Worm (Caenorhabditis elegans) whole organism, L1 larva: ENCODE data around the gene emb-4.

ENCODE experiments used
- C34B4.2 ChIP-seq: sonication (generic microtip); optimal IDR thresholded peaks from 2 replicates; lab custom pipeline; 2017; ENCODE audit warnings: mild to moderate bottlenecking, missing genetic modification characterization, missing compliant biosample characterization
- ceh-8 ChIP-seq: fragments of 200-800 bp; sonication (Bioruptor generic); optimal IDR thresholded peaks from 2 replicates; lab custom pipeline; 2018; ENCODE audit warnings: mild to moderate bottlenecking, missing genetic modification characterization, moderate library complexity, missing compliant biosample characterization
- ceh-82 ChIP-seq, 3 experiments: fragments of 150-350 bp in 1 of 3; sonication (generic microtip) in 2 of 3; optimal IDR thresholded peaks; 2 replicates each; lab custom pipeline; 2014 to 2017; ENCODE audit warnings: missing biosample characterization in 3 of 3, missing genetic modification characterization in 3 of 3
- dsc-1 ChIP-seq: sonication (generic microtip); optimal IDR thresholded peaks from 2 replicates; lab custom pipeline; 2016; ENCODE audit warnings: mild to moderate bottlenecking, missing genetic modification characterization, missing compliant biosample characterization
- efl-1 ChIP-seq, 4 experiments: fragments of 150-350 bp; optimal IDR thresholded peaks in 3 of 4; peaks in 1 of 4; 1 replicate in 1 of 4; 2 replicates in 3 of 4; lab custom pipeline; 2014; ENCODE audit warnings: missing biosample characterization in 2 of 4, missing genetic modification characterization in 2 of 4, missing genetic modification reagents in 2 of 4
- efl-3 ChIP-seq: fragments of 200-800 bp; sonication (Bioruptor generic); optimal IDR thresholded peaks from 2 replicates; lab custom pipeline; 2018; ENCODE audit warnings: mild to moderate bottlenecking, missing genetic modification characterization, missing compliant biosample characterization
- egl-27 ChIP-seq, 2 experiments: fragments of 150-350 bp in 1 of 2; sonication (generic microtip); optimal IDR thresholded peaks; 3 replicates each; lab custom pipeline; 2017 to 2018; ENCODE audit warnings: missing biosample characterization in 2 of 2, missing genetic modification characterization in 2 of 2, missing genetic modification reagents in 2 of 2
- fkh-10 ChIP-seq: sonication (generic microtip); optimal IDR thresholded peaks from 2 replicates; lab custom pipeline; 2017; ENCODE audit warnings: missing biosample characterization, missing genetic modification reagents, missing genetic modification characterization
- fos-1 ChIP-seq: fragments of 150-350 bp; optimal IDR thresholded peaks from 2 replicates; lab custom pipeline; 2014; ENCODE audit warnings: missing biosample characterization, missing genetic modification characterization
- hlh-17 ChIP-seq: fragments of 200-800 bp; sonication (Bioruptor generic); optimal IDR thresholded peaks from 2 replicates; lab custom pipeline; 2018; ENCODE audit warnings: missing genetic modification characterization, mild to moderate bottlenecking, missing compliant biosample characterization, moderate library complexity, borderline replicate concordance
- hlh-4 ChIP-seq: sonication (generic microtip); optimal IDR thresholded peaks from 2 replicates; lab custom pipeline; 2016; ENCODE audit warnings: mild to moderate bottlenecking, missing genetic modification characterization, missing compliant biosample characterization
- irx-1 ChIP-seq: sonication (generic microtip); optimal IDR thresholded peaks from 2 replicates; lab custom pipeline; 2016; ENCODE audit warnings: missing genetic modification characterization, missing compliant biosample characterization
- isw-1 ChIP-seq: fragments of 200-800 bp; sonication (Bioruptor generic); IDR thresholded peaks from 2 replicates; pipeline ENCODE4 v1.3.6; 2022; ENCODE audit warnings: missing genetic modification characterization, missing compliant biosample characterization
- lin-13 ChIP-seq: fragments of 150-350 bp; optimal IDR thresholded peaks from 2 replicates; lab custom pipeline; 2014; ENCODE audit warnings: missing biosample characterization, missing genetic modification reagents, missing genetic modification characterization
- lin-15B ChIP-seq: fragments of 150-350 bp; sonication (generic microtip); optimal IDR thresholded peaks from 3 replicates; lab custom pipeline; 2014; ENCODE audit warnings: missing biosample characterization, missing genetic modification characterization
- lin-35 ChIP-seq, 2 experiments: fragments of 150-350 bp; optimal IDR thresholded peaks; 2 replicates each; lab custom pipeline; 2014; ENCODE audit warnings: missing biosample characterization in 2 of 2, missing genetic modification characterization in 2 of 2, missing genetic modification reagents in 2 of 2
- lin-39 ChIP-seq: fragments of 150-350 bp; optimal IDR thresholded peaks from 2 replicates; lab custom pipeline; 2014; ENCODE audit warnings: missing biosample characterization, missing genetic modification reagents, missing genetic modification characterization
- mdl-1 ChIP-seq, 2 experiments: fragments of 150-350 bp; optimal IDR thresholded peaks; 2 replicates each; lab custom pipeline; 2014 to 2017; ENCODE audit warnings: missing biosample characterization in 2 of 2, missing genetic modification characterization in 2 of 2, inconsistent platforms in 1 of 2
- nhr-12 ChIP-seq: sonication (generic microtip); optimal IDR thresholded peaks from 2 replicates; lab custom pipeline; 2017; ENCODE audit warnings: missing biosample characterization, missing genetic modification characterization
- nhr-20 ChIP-seq: sonication (generic microtip); optimal IDR thresholded peaks from 2 replicates; lab custom pipeline; 2016; ENCODE audit warnings: mild to moderate bottlenecking, missing genetic modification characterization, missing compliant biosample characterization
- nhr-237 ChIP-seq: fragments of 150-350 bp; optimal IDR thresholded peaks from 2 replicates; lab custom pipeline; 2014; ENCODE audit warnings: missing biosample characterization, missing genetic modification characterization
- nhr-71 ChIP-seq: sonication (generic microtip); optimal IDR thresholded peaks from 2 replicates; lab custom pipeline; 2016; ENCODE audit warnings: mild to moderate bottlenecking, missing genetic modification characterization, moderate library complexity, missing compliant biosample characterization
- nhr-84 ChIP-seq: sonication (generic microtip); optimal IDR thresholded peaks from 2 replicates; lab custom pipeline; 2017; ENCODE audit warnings: missing biosample characterization, missing genetic modification characterization
- nhr-85 ChIP-seq: sonication (generic microtip); peaks from one replicate; lab custom pipeline; 2016; ENCODE audit warnings: missing genetic modification characterization, inconsistent platforms, missing compliant biosample characterization
- nhr-90 ChIP-seq: sonication (generic microtip); optimal IDR thresholded peaks from 2 replicates; lab custom pipeline; 2016; ENCODE audit warnings: mild to moderate bottlenecking, missing genetic modification characterization, missing compliant biosample characterization; ENCODE audit not compliant: poor library complexity
- snu-23 ChIP-seq: sonication (generic microtip); optimal IDR thresholded peaks from 2 replicates; lab custom pipeline; 2016; ENCODE audit warnings: missing genetic modification characterization, missing compliant biosample characterization
- sox-4 ChIP-seq: sonication (generic microtip); optimal IDR thresholded peaks from 2 replicates; lab custom pipeline; 2016; ENCODE audit warnings: missing genetic modification characterization, missing compliant biosample characterization
- sup-37 ChIP-seq: fragments of 200-800 bp; sonication (Bioruptor generic); optimal IDR thresholded peaks from 2 replicates; lab custom pipeline; 2018; ENCODE audit warnings: mild to moderate bottlenecking, missing genetic modification characterization, missing compliant biosample characterization
- tbx-2 ChIP-seq: sonication (generic microtip); optimal IDR thresholded peaks from 2 replicates; lab custom pipeline; 2016; ENCODE audit warnings: missing genetic modification characterization, missing compliant biosample characterization
- unc-30 ChIP-seq: sonication (generic microtip); optimal IDR thresholded peaks from 2 replicates; lab custom pipeline; 2017; ENCODE audit warnings: missing biosample characterization, missing genetic modification characterization
- unc-62 ChIP-seq: fragments of 150-350 bp; optimal IDR thresholded peaks from 2 replicates; lab custom pipeline; 2014; ENCODE audit warnings: missing biosample characterization, missing genetic modification reagents, missing genetic modification characterization
- vab-15 ChIP-seq: sonication (generic microtip); optimal IDR thresholded peaks from 2 replicates; lab custom pipeline; 2017; ENCODE audit warnings: missing genotype, mild to moderate bottlenecking, missing genetic modification characterization, missing compliant biosample characterization
- xbp-1 ChIP-seq: sonication (generic microtip); optimal IDR thresholded peaks from 2 replicates; lab custom pipeline; 2016; ENCODE audit warnings: missing genetic modification characterization, missing compliant biosample characterization

Gene emb-4

DNA sequence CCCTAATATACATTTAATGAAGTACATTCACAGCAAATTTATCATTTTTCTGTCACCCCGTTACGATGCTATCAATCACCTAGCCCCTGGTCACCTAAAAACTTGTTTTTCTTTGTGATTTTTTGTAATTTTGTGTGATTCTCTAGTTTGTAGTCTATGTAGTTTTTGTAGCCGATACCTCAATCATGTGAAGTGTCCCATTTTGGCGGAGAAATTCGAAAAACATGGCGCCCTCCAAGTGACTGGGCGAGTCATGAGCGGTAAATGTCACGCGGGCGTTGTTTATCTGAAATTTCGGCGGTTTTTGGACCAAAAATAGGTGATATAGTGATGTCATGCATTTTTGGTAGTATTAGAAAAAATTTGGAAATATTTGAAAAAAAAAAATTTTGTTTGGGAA is 36.0 kb upstream of the emb-4 start:
- TF ChIP-seq nhr-20 (peak; percentile 34), lin-13 (GFP tag; lab: Kevin White, UChicago) (no peak), nhr-85 (peak; percentile 63), lin-35 (GFP tag; optimal IDR thresholded peaks at IDR 0.05; lab: Kevin White, UChicago) (peak in 1 of 2 experiments; percentile 15)

DNA sequence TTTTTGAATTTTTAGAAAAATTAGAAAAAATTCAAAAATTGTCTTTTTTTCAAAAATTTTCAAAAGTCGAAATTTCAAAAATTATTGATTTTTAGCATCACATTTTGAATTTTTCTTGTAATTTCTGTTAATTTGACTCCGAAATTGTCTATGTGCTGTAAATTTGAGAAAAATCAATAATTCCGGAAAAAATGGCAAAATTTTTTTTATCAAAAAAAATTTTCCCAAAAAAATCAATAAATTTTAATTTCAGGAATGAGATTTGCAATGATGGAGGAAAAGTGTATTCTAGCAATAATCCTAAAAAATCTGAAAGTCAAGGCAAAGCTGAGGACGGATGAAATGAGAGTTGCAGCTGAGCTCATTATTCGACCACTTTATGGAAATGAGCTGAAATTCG is 22.6 kb upstream of the emb-4 start:
- TF ChIP-seq hlh-4 (tag; lab: Kevin White, UChicago) (no peak), efl-1 (optimal IDR thresholded peaks at IDR 0.05; lab: Kevin White, UChicago) (no peak), efl-1 (GFP tag; optimal IDR thresholded peaks at IDR 0.05 in 1 of 2; lab: Kevin White, UChicago) (peak in 1 of 2 experiments; percentile 70)

DNA sequence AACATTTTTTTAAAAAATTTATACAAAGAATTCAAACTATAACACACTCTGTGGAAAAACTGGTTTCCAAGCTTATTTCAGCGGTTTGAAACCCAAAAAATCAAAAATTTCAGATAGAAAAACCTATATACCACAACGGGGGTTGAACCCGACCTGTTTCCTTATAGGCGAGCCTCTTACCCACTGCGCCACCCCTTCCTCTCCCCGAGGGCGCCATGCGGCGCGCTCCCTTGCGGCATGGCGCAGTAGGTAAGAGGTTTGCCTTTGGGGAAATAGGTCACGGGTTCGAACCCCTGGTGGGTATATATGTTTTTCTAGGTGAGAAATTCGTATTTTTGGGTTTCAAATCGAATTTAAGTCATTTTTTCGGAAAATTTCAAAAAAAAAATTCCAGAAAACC is 18.3 kb upstream of the emb-4 start:
- TF ChIP-seq nhr-20, result no peak
- no peak for TF ChIP-seq efl-1 (optimal IDR thresholded peaks at IDR 0.05; lab: Kevin White, UChicago)
- peak in 1 of 2 experiments; percentile 24 for TF ChIP-seq efl-1 (GFP tag; optimal IDR thresholded peaks at IDR 0.05 in 1 of 2; lab: Kevin White, UChicago)
- no peak for TF ChIP-seq nhr-237 (tag; lab: Kevin White, UChicago)

DNA sequence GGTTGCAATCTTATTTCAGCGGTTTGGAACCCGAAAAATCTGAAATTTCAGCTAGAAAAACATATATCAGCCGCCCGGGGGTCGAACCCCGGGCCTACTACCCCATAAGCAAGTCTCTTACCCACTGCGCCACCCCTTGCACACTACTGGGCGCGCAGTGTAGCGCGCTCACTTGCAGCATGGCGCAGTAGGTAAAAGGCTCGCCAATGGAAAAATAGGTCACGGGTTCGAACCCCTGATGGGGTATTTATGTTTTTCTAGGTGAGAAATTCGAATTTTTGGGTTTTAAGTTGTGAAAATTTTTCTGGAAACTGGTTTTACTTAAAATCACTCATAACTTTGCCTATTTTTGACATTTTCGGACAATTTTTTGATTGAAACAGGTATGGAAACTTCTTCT is 17.8 kb upstream of the emb-4 start:
- no peak for TF ChIP-seq unc-30 (tag; lab: Kevin White, UChicago)
- no peak for TF ChIP-seq nhr-20
- TF ChIP-seq fos-1 (tag; lab: Kevin White, UChicago), result no peak
- no peak for TF ChIP-seq lin-39
- no peak for TF ChIP-seq vab-15
- TF ChIP-seq hlh-17 (GFP tag; lab: Kevin White, UChicago), result no peak
- TF ChIP-seq dsc-1 (tag; lab: Kevin White, UChicago), result no peak
- no peak for TF ChIP-seq efl-1 (optimal IDR thresholded peaks at IDR 0.05; lab: Kevin White, UChicago)
- peak in 1 of 2 experiments; percentile 35 for TF ChIP-seq efl-1 (GFP tag; optimal IDR thresholded peaks at IDR 0.05 in 1 of 2; lab: Kevin White, UChicago)
- TF ChIP-seq, all 84 proteins: peak for 1

DNA sequence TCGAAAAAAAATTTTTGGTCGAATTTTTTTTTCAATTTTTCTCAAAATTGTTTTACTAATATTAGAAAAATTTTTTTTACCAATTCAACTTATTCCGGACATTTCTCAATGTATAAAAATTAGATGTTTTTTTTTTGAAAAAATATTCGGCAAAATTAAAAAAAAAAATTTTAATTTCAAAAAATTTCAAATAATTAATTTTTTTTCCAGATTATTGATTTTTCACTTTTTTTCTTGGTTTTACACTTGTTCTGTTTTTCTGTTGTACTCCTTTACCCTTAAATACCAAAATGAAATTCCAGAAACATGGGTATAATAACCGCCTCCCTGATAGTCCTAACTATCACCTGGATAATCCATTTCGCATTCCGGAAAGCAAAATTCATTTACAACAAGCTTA is 17.0 kb upstream of the emb-4 start, which contains the start of gene cyp-42A1:
Gene cyp-42A1 (plus strand): TSS at position 301 of the 400 bp plus-strand sequence.
- TF ChIP-seq egl-27 (tag; optimal IDR thresholded peaks at IDR 0.05; lab: Kevin White, UChicago) (no peak), irx-1 (tag; lab: Kevin White, UChicago) (no peak), sup-37 (GFP tag; lab: Kevin White, UChicago) (no peak), nhr-12 (tag; lab: Kevin White, UChicago) (no peak), ceh-82 (tag; optimal IDR thresholded peaks at IDR 0.05; lab: Kevin White, UChicago) (no peak)
- TF ChIP-seq, all 84 proteins: peak for 0

DNA sequence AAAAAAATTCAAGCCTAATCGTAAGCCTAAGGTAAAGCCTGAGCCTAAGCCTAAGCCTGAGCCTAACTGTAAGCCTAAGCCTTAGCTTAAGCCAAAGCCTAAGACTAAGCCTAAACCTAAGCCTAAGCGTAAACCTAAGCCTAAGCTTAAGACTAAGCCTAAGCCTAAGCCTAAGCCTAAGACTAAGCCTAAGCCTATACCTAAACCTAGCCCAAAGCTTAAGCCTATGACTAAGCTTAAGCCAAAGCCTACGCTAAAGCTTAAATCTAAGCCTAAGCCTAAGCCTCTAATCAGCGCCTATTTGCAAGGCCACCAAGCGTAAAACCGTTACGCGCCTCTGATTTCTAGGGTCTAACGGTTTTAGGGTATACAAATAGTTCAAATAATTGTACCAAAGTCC is 14.9 kb upstream of the emb-4 start:
- TF ChIP-seq unc-62 (GFP tag; lab: Kevin White, UChicago), result no peak
- TF ChIP-seq isw-1 (GFP tag; lab: Robert Waterston, UW), result no peak
- no peak for TF ChIP-seq hlh-17 (GFP tag; lab: Kevin White, UChicago)
- TF ChIP-seq nhr-90 (tag; lab: Kevin White, UChicago), result no peak
- TF ChIP-seq ceh-8 (GFP tag; lab: Kevin White, UChicago), result no peak
- TF ChIP-seq lin-15B (tag; lab: Kevin White, UChicago), result no peak
- no peak for TF ChIP-seq nhr-71 (tag; lab: Kevin White, UChicago)
- no peak for TF ChIP-seq fkh-10 (GFP tag; lab: Kevin White, UChicago)
- TF ChIP-seq sup-37 (GFP tag; lab: Kevin White, UChicago), result no peak
- no peak for TF ChIP-seq snu-23 (GFP tag; lab: Kevin White, UChicago)
- TF ChIP-seq xbp-1, result no peak
- TF ChIP-seq vab-15, result no peak
- no peak for TF ChIP-seq nhr-84
- no peak for TF ChIP-seq sox-4 (tag; lab: Kevin White, UChicago)
- no peak for TF ChIP-seq efl-3 (GFP tag; lab: Kevin White, UChicago)
- no peak for TF ChIP-seq C34B4.2 (tag; lab: Kevin White, UChicago)
- no peak for TF ChIP-seq tbx-2 (tag; lab: Kevin White, UChicago)
- no peak for TF ChIP-seq mdl-1 (tag; optimal IDR thresholded peaks at IDR 0.05; lab: Kevin White, UChicago)
